Fruit fly (Drosophila melanogaster) whole organism, embryonic: Measurements from ENCODE around the gene CG31875.

Source experiments
- Bgb ChIP-seq: fragments of 200-800 bp; sonication (Bioruptor generic); IDR thresholded peaks from 2 replicates; pipeline ENCODE4 v1.3.6; 2022; ENCODE audit warnings: missing biosample characterization, missing genetic modification characterization; ENCODE audit not compliant: partially characterized antibody
- Bteb2 ChIP-seq: fragments of 200-800 bp; sonication (Bioruptor generic); optimal IDR thresholded peaks from 2 replicates; lab custom pipeline; 2016; ENCODE audit warnings: missing biosample characterization, missing genetic modification characterization
- CG10979 ChIP-seq: fragments of 200-800 bp; sonication (Bioruptor generic); optimal IDR thresholded peaks from 2 replicates; lab custom pipeline; 2018; ENCODE audit warnings: missing biosample characterization, mild to moderate bottlenecking, missing genetic modification characterization, moderate library complexity
- CG11504 ChIP-seq: fragments of 200-800 bp; sonication (Bioruptor generic); optimal IDR thresholded peaks from 3 replicates; lab custom pipeline; 2019; ENCODE audit warnings: missing biosample characterization, mild to moderate bottlenecking, missing genetic modification characterization, moderate library complexity
- CG11695 ChIP-seq: fragments of 200-800 bp; sonication (Bioruptor generic); IDR thresholded peaks from 3 replicates; pipeline ENCODE4 v1.3.6; 2022; ENCODE audit warnings: missing biosample characterization, missing genetic modification characterization
- CG17361 ChIP-seq: fragments of 200-800 bp; sonication (Bioruptor generic); IDR thresholded peaks from 3 replicates; pipeline ENCODE4 v1.3.6; 2022; ENCODE audit warnings: missing biosample characterization, missing genetic modification characterization
- CG17612 ChIP-seq: fragments of 200-800 bp; sonication (Bioruptor generic); IDR thresholded peaks from 2 replicates; pipeline ENCODE4 v1.3.6; 2022; ENCODE audit warnings: missing biosample characterization, missing genetic modification characterization
- CG17829 ChIP-seq: fragments of 200-800 bp; optimal IDR thresholded peaks from 2 replicates; lab custom pipeline; 2019; ENCODE audit warnings: missing biosample characterization, mild to moderate bottlenecking, missing genetic modification characterization, moderate library complexity
- CG18476 ChIP-seq: fragments of 200-800 bp; sonication (Bioruptor generic); optimal IDR thresholded peaks from 2 replicates; lab custom pipeline; 2016; ENCODE audit warnings: missing biosample characterization, mild to moderate bottlenecking, missing genetic modification characterization
- CG30403 ChIP-seq: fragments of 200-800 bp; sonication (Bioruptor generic); optimal IDR thresholded peaks from 3 replicates; lab custom pipeline; 2016; ENCODE audit warnings: missing biosample characterization, missing genetic modification characterization
- CG34376 ChIP-seq: fragments of 200-800 bp; sonication (Bioruptor generic); optimal IDR thresholded peaks from 2 replicates; lab custom pipeline; 2018; ENCODE audit warnings: missing biosample characterization, mild to moderate bottlenecking, missing genetic modification characterization
- CG6813 ChIP-seq: fragments of 200-800 bp; sonication (Bioruptor generic); optimal IDR thresholded peaks from 2 replicates; lab custom pipeline; 2017; ENCODE audit warnings: missing biosample characterization, missing genetic modification characterization, mild to moderate bottlenecking, moderate library complexity, missing genetic modification reagents
- CG8089 ChIP-seq: fragments of 200-800 bp; sonication (Bioruptor generic); optimal IDR thresholded peaks from 3 replicates; lab custom pipeline; 2016; ENCODE audit warnings: missing biosample characterization, missing genetic modification characterization
- CG8765 ChIP-seq: fragments of 200-800 bp; sonication (Bioruptor generic); IDR thresholded peaks from 2 replicates; pipeline ENCODE4 v1.3.6; 2022; ENCODE audit warnings: missing biosample characterization, missing genetic modification characterization
- CHES-1-like ChIP-seq: fragments of 200-800 bp; sonication (Bioruptor generic); optimal IDR thresholded peaks from 2 replicates; lab custom pipeline; 2016; ENCODE audit warnings: missing biosample characterization, missing genetic modification characterization
- CkIIα-i1 ChIP-seq: fragments of 200-800 bp; sonication (Bioruptor generic); IDR thresholded peaks from 2 replicates; pipeline ENCODE4 v1.3.6; 2022; ENCODE audit warnings: missing biosample characterization, missing genetic modification characterization
- Kr ChIP-seq: fragments of 200-800 bp; sonication (Bioruptor generic); optimal IDR thresholded peaks from 2 replicates; lab custom pipeline; 2017; ENCODE audit warnings: missing biosample characterization, mild to moderate bottlenecking, missing genetic modification characterization
- Optix ChIP-seq: fragments of 200-800 bp; sonication (Bioruptor generic); IDR thresholded peaks from 3 replicates; pipeline ENCODE4 v1.3.6; 2022; ENCODE audit warnings: missing biosample characterization, missing genetic modification characterization
- Pdp1 ChIP-seq, 2 experiments: fragments of 200-800 bp; sonication (Bioruptor generic); optimal IDR thresholded peaks; 3 replicates each; lab custom pipeline; 2016; ENCODE audit warnings: missing biosample characterization in 2 of 2, missing genetic modification characterization in 2 of 2, mild to moderate bottlenecking in 1 of 2, moderate library complexity in 1 of 2
- Ptx1 ChIP-seq: fragments of 200-800 bp; sonication (Bioruptor generic); IDR thresholded peaks from 2 replicates; pipeline ENCODE4 v1.3.6; 2022; ENCODE audit warnings: missing biosample characterization, missing genetic modification characterization
- Side ChIP-seq: fragments of 200-800 bp; sonication (Bioruptor generic); optimal IDR thresholded peaks from 2 replicates; lab custom pipeline; 2016; ENCODE audit warnings: missing biosample characterization, missing genetic modification characterization
- amos ChIP-seq: fragments of 200-800 bp; sonication (Bioruptor generic); IDR thresholded peaks from 2 replicates; pipeline ENCODE4 v1.3.6; 2022; ENCODE audit warnings: missing biosample characterization, missing genetic modification characterization; ENCODE audit not compliant: partially characterized antibody
- ara ChIP-seq: fragments of 200-800 bp; sonication (Bioruptor generic); IDR thresholded peaks from 2 replicates; pipeline ENCODE4 v1.3.6; 2022; ENCODE audit warnings: missing biosample characterization, missing genetic modification characterization
- ato ChIP-seq: fragments of 200-800 bp; sonication (Bioruptor generic); IDR thresholded peaks from 2 replicates; pipeline ENCODE4 v1.3.6; 2022; ENCODE audit warnings: missing biosample characterization, missing genetic modification characterization; ENCODE audit not compliant: partially characterized antibody
- bcd ChIP-seq: fragments of 200-800 bp; sonication (Bioruptor generic); optimal IDR thresholded peaks from 2 replicates; lab custom pipeline; 2017; ENCODE audit warnings: missing biosample characterization, mild to moderate bottlenecking, missing genetic modification characterization
- bigmax ChIP-seq: fragments of 200-800 bp; sonication (Bioruptor generic); optimal IDR thresholded peaks from 2 replicates; lab custom pipeline; 2018; ENCODE audit warnings: missing biosample characterization, mild to moderate bottlenecking, missing genetic modification characterization
- bowl ChIP-seq: fragments of 200-800 bp; sonication (Bioruptor generic); IDR thresholded peaks from 2 replicates; pipeline ENCODE4 v1.3.6; 2022; ENCODE audit warnings: missing biosample characterization, missing genetic modification characterization
- chinmo ChIP-seq: fragments of 200-800 bp; sonication (Bioruptor generic); IDR thresholded peaks from 4 replicates; pipeline ENCODE4 v1.3.6; 2022; ENCODE audit warnings: missing biosample characterization, missing genetic modification characterization; ENCODE audit not compliant: partially characterized antibody
- chm ChIP-seq: fragments of 200-800 bp; sonication (Bioruptor generic); IDR thresholded peaks from 2 replicates; pipeline ENCODE4 v1.3.6; 2022; ENCODE audit warnings: missing biosample characterization, missing genetic modification characterization
- fd96Cb ChIP-seq: fragments of 200-800 bp; sonication (Bioruptor generic); optimal IDR thresholded peaks from 2 replicates; lab custom pipeline; 2018; ENCODE audit warnings: missing biosample characterization, mild to moderate bottlenecking, missing genetic modification characterization, moderate library complexity
- gcm ChIP-seq: fragments of 200-800 bp; sonication (Bioruptor generic); optimal IDR thresholded peaks from 2 replicates; lab custom pipeline; 2019; ENCODE audit warnings: missing biosample characterization, mild to moderate bottlenecking, missing genetic modification characterization, moderate library complexity
- inv ChIP-seq: fragments of 200-800 bp; sonication (Bioruptor generic); IDR thresholded peaks from 2 replicates; pipeline ENCODE4 v1.3.6; 2022; ENCODE audit warnings: missing biosample characterization, missing genetic modification characterization; ENCODE audit not compliant: partially characterized antibody
- jigr1 ChIP-seq: fragments of 200-800 bp; sonication (Bioruptor generic); IDR thresholded peaks from 3 replicates; pipeline ENCODE4 v1.3.6; 2022; ENCODE audit warnings: missing biosample characterization, missing genetic modification characterization
- jumu ChIP-seq: fragments of 200-800 bp; sonication (Bioruptor generic); optimal IDR thresholded peaks from 3 replicates; lab custom pipeline; 2016; ENCODE audit warnings: missing biosample characterization, missing genetic modification characterization
- kni ChIP-seq: fragments of 200-800 bp; sonication (Bioruptor generic); optimal IDR thresholded peaks from 3 replicates; lab custom pipeline; 2017; ENCODE audit warnings: mild to moderate bottlenecking, missing biosample characterization, missing genetic modification reagents, missing genetic modification characterization
- lab ChIP-seq: fragments of 200-800 bp; sonication (Bioruptor generic); optimal IDR thresholded peaks from 3 replicates; lab custom pipeline; 2017; ENCODE audit warnings: missing biosample characterization, missing genetic modification characterization, mild to moderate bottlenecking, moderate library complexity, missing genetic modification reagents
- nerfin-1 ChIP-seq: fragments of 200-800 bp; sonication (Bioruptor generic); optimal IDR thresholded peaks from 3 replicates; lab custom pipeline; 2019; ENCODE audit warnings: missing biosample characterization, mild to moderate bottlenecking, missing genetic modification characterization, moderate library complexity
- nerfin-2 ChIP-seq: fragments of 200-800 bp; sonication (Bioruptor generic); IDR thresholded peaks from 2 replicates; pipeline ENCODE4 v1.3.6; 2022; ENCODE audit warnings: missing biosample characterization, missing genetic modification characterization; ENCODE audit not compliant: partially characterized antibody
- psq ChIP-seq: fragments of 200-800 bp; sonication (Bioruptor generic); optimal IDR thresholded peaks from 2 replicates; lab custom pipeline; 2017; ENCODE audit warnings: missing biosample characterization, missing genetic modification characterization
- seq ChIP-seq: fragments of 200-800 bp; sonication (Bioruptor generic); IDR thresholded peaks from 2 replicates; pipeline ENCODE4 v1.3.6; 2022; ENCODE audit warnings: missing biosample characterization, missing genetic modification characterization
- stc ChIP-seq: fragments of 200-800 bp; sonication (Bioruptor generic); IDR thresholded peaks from 2 replicates; pipeline ENCODE4 v1.3.6; 2022; ENCODE audit warnings: missing biosample characterization, missing genetic modification characterization
- tin ChIP-seq: fragments of 200-800 bp; sonication (Bioruptor generic); optimal IDR thresholded peaks from 3 replicates; lab custom pipeline; 2016; ENCODE audit warnings: missing biosample characterization, missing genetic modification characterization
- trem ChIP-seq: fragments of 200-800 bp; optimal IDR thresholded peaks from 3 replicates; lab custom pipeline; 2019; ENCODE audit warnings: missing biosample characterization, mild to moderate bottlenecking, missing genetic modification characterization, moderate library complexity
- ttk ChIP-seq: fragments of 200-800 bp; sonication (Bioruptor generic); IDR thresholded peaks from 2 replicates; pipeline ENCODE4 v2.1.2; 2022; ENCODE audit warnings: missing biosample characterization, missing genetic modification characterization
- tx ChIP-seq: fragments of 200-800 bp; sonication (Bioruptor generic); optimal IDR thresholded peaks from 2 replicates; lab custom pipeline; 2016; ENCODE audit warnings: missing biosample characterization, missing genetic modification characterization
- vnd ChIP-seq: fragments of 200-800 bp; sonication (Bioruptor generic); IDR thresholded peaks from 3 replicates; pipeline ENCODE4 v1.3.6; 2022; ENCODE audit warnings: missing biosample characterization, missing genetic modification characterization; ENCODE audit not compliant: partially characterized antibody
- zen ChIP-seq: fragments of 200-800 bp; sonication (Bioruptor generic); optimal IDR thresholded peaks from 3 replicates; lab custom pipeline; 2018; ENCODE audit warnings: missing biosample characterization, mild to moderate bottlenecking, missing genetic modification characterization, moderate library complexity
- zfh1 ChIP-seq: fragments of 200-800 bp; sonication (Bioruptor generic); IDR thresholded peaks from 3 replicates; pipeline ENCODE4 v1.3.6; 2022; ENCODE audit warnings: missing biosample characterization, missing genetic modification characterization

CG31875 gene

dm6 chr2L:9986402-9987350 is 15.9 kb downstream of the CG31875 start (continued):
- peak; percentile 27 for TF ChIP-seq trem
- TF ChIP-seq Ptx1, result peak; percentile 78
- no peak for TF ChIP-seq CG8089 (GFP tag; lab: Kevin White, UChicago)
- no peak for TF ChIP-seq Bgb (GFP tag; lab: Robert Waterston, UW)
- peak; percentile 77 for TF ChIP-seq CG10979 (tag; lab: Kevin White, UChicago)
- no peak for TF ChIP-seq Kr (GFP tag; lab: Kevin White, UChicago)
- no peak for TF ChIP-seq CG8765 (GFP tag; lab: Robert Waterston, UW)
- TF ChIP-seq CG17829 (tag; lab: Kevin White, UChicago), result peak; percentile 65
- peak; percentile 76; the same call in 2 of the 3 replicates for TF ChIP-seq Optix (GFP tag; lab: Robert Waterston, UW)
- no peak for TF ChIP-seq Bteb2 (GFP tag; lab: Kevin White, UChicago)
- TF ChIP-seq jumu, result no peak
- TF ChIP-seq CG17612 (GFP tag; lab: Robert Waterston, UW), result 0 out of 2 replicates have a peak, but pooled peaks have one; percentile 23
- TF ChIP-seq Side, result no peak
- TF ChIP-seq CG17361 (GFP tag; lab: Robert Waterston, UW), result peak; percentile 62; the same call in 2 of the 3 replicates
- no peak for TF ChIP-seq bowl
- no peak for TF ChIP-seq chinmo
- peak; percentile 55 for TF ChIP-seq CG6813 (GFP tag; lab: Kevin White, UChicago)
- peak; percentile 39 for TF ChIP-seq tin (GFP tag; lab: Kevin White, UChicago)
- TF ChIP-seq nerfin-1 (tag; lab: Kevin White, UChicago), result peak; percentile 42
- no peak for TF ChIP-seq chm
- TF ChIP-seq fd96Cb (tag; lab: Kevin White, UChicago), result peak; percentile 72
- no peak for TF ChIP-seq nerfin-2
- no peak for TF ChIP-seq ato (GFP tag; lab: Robert Waterston, UW)
- TF ChIP-seq CkIIα-i1, result no peak
- TF ChIP-seq seq (GFP tag; lab: Robert Waterston, UW), result no peak
- TF ChIP-seq psq (GFP tag; lab: Kevin White, UChicago), result no peak
- peak; percentile 79 for TF ChIP-seq CG11504 (tag; lab: Kevin White, UChicago)
- no peak for TF ChIP-seq tx (GFP tag; lab: Kevin White, UChicago)
- TF ChIP-seq ara, result peak; percentile 74
- TF ChIP-seq jigr1, result peak; percentile 65; the same call in 2 of the 3 replicates
- TF ChIP-seq lab (GFP tag; lab: Kevin White, UChicago), result peak; percentile 41
- no peak for TF ChIP-seq vnd (GFP tag; lab: Robert Waterston, UW)
- peak; percentile 82 for TF ChIP-seq ttk (GFP tag; lab: Robert Waterston, UW)
- TF ChIP-seq stc (GFP tag; lab: Robert Waterston, UW), result peak; percentile 73
- no peak for TF ChIP-seq amos (GFP tag; lab: Robert Waterston, UW)
- TF ChIP-seq kni (GFP tag; lab: Kevin White, UChicago), result no peak
- TF ChIP-seq Pdp1 (GFP tag; optimal IDR thresholded peaks at IDR 0.05; lab: Kevin White, UChicago), result peak in 1 of 2 experiments; percentile 36
- TF ChIP-seq inv (GFP tag; lab: Robert Waterston, UW), result no peak
- TF ChIP-seq gcm (GFP tag; lab: Kevin White, UChicago), result no peak
- no peak for TF ChIP-seq CHES-1-like (GFP tag; lab: Kevin White, UChicago)
- TF ChIP-seq zen, result no peak
- no peak for TF ChIP-seq CG34376
- TF ChIP-seq CG30403, result peak; percentile 8
- peak; percentile 75; the same call in 2 of the 3 replicates for TF ChIP-seq zfh1
- TF ChIP-seq CG11695 (GFP tag; lab: Robert Waterston, UW), result no peak
- TF ChIP-seq bigmax (GFP tag; lab: Kevin White, UChicago), result no peak
- TF ChIP-seq bcd (GFP tag; lab: Kevin White, UChicago), result peak; percentile 47
- TF ChIP-seq CG18476 (GFP tag; lab: Kevin White, UChicago), result no peak
